Worm (Caenorhabditis elegans) whole organism, young adult: ENCODE results near the gene dhgd-1.

Experiments used
- B0019.2 ChIP-seq: fragments of 200-800 bp; sonication (Bioruptor generic); conservative IDR thresholded peaks from 2 replicates; pipeline ENCODE4 v1.3.6; 2022; ENCODE audit warnings: missing genetic modification reagents, missing genetic modification characterization, missing compliant biosample characterization
- B0261.1 ChIP-seq: sonication (generic microtip); optimal IDR thresholded peaks from 2 replicates; lab custom pipeline; 2016; ENCODE audit warnings: mild to moderate bottlenecking, missing genetic modification characterization, moderate library complexity, missing compliant biosample characterization
- D2030.7 ChIP-seq: fragments of 200-800 bp; sonication (Bioruptor generic); IDR thresholded peaks from 2 replicates; pipeline ENCODE4 v1.3.6; 2022; ENCODE audit warnings: missing genetic modification reagents, missing genetic modification characterization, missing compliant biosample characterization
- F22D6.2 ChIP-seq: sonication (generic microtip); optimal IDR thresholded peaks from 2 replicates; lab custom pipeline; 2016; ENCODE audit warnings: mild to moderate bottlenecking, missing genetic modification characterization, missing compliant biosample characterization
- F57A8.1 ChIP-seq: fragments of 200-800 bp; sonication (Bioruptor generic); optimal IDR thresholded peaks from 2 replicates; lab custom pipeline; 2018; ENCODE audit warnings: mild to moderate bottlenecking, missing genetic modification characterization, moderate library complexity, missing compliant biosample characterization
- K11D2.4 ChIP-seq: fragments of 200-800 bp; sonication (Bioruptor generic); IDR thresholded peaks from 2 replicates; pipeline ENCODE4 v1.3.6; 2022; ENCODE audit warnings: missing genetic modification reagents, missing genetic modification characterization, missing compliant biosample characterization
- K12H6.12 ChIP-seq: fragments of 200-800 bp; sonication (Bioruptor generic); optimal IDR thresholded peaks from 2 replicates; lab custom pipeline; 2018; ENCODE audit warnings: mild to moderate bottlenecking, missing genetic modification characterization, missing compliant biosample characterization
- Y56A3A.18 ChIP-seq: fragments of 200-800 bp; sonication (Bioruptor generic); IDR thresholded peaks from 2 replicates; pipeline ENCODE4 v1.3.6; 2022; ENCODE audit warnings: missing genetic modification reagents, missing genetic modification characterization, missing compliant biosample characterization
- Y67H2A.10 ChIP-seq: fragments of 200-800 bp; sonication (Bioruptor generic); conservative IDR thresholded peaks from 2 replicates; pipeline ENCODE4 v1.3.6; 2022; ENCODE audit warnings: missing genetic modification reagents, missing genetic modification characterization, missing compliant biosample characterization
- akir-1 ChIP-seq: fragments of 200-800 bp; sonication (Bioruptor generic); optimal IDR thresholded peaks from 2 replicates; lab custom pipeline; 2018; ENCODE audit warnings: mild to moderate bottlenecking, missing genetic modification characterization, moderate library complexity, missing compliant biosample characterization
- ama-1 ChIP-seq, 3 experiments: fragments of 150-350 bp in 1 of 3; sonication (generic microtip) in 2 of 3; optimal IDR thresholded peaks; 2 replicates each; lab custom pipeline; 2014 to 2018; ENCODE audit warnings: missing biosample characterization in 2 of 3, missing genetic modification characterization in 2 of 3, missing genetic modification reagents in 2 of 3
- athp-1 ChIP-seq: sonication (generic microtip); optimal IDR thresholded peaks from 2 replicates; lab custom pipeline; 2017; ENCODE audit warnings: mild to moderate bottlenecking, missing genetic modification characterization, missing compliant biosample characterization
- attf-5 ChIP-seq: fragments of 200-800 bp; sonication (Bioruptor generic); optimal IDR thresholded peaks from 2 replicates; lab custom pipeline; 2018; ENCODE audit warnings: mild to moderate bottlenecking, missing genetic modification characterization, missing compliant biosample characterization
- attf-6 ChIP-seq: fragments of 200-800 bp; sonication (Bioruptor generic); IDR thresholded peaks from 2 replicates; pipeline ENCODE4 v1.3.6; 2022; ENCODE audit warnings: missing genetic modification reagents, missing genetic modification characterization, missing compliant biosample characterization
- bed-2 ChIP-seq: fragments of 200-800 bp; sonication (Bioruptor generic); IDR thresholded peaks from 2 replicates; pipeline ENCODE4 v1.3.6; 2022; ENCODE audit warnings: missing genetic modification reagents, missing genetic modification characterization, missing compliant biosample characterization
- ceh-27 ChIP-seq: fragments of 200-800 bp; sonication (Bioruptor generic); optimal IDR thresholded peaks from 2 replicates; lab custom pipeline; 2018; ENCODE audit warnings: mild to moderate bottlenecking, missing genetic modification characterization, moderate library complexity, missing compliant biosample characterization
- ceh-58 ChIP-seq: fragments of 200-800 bp; sonication (Bioruptor generic); IDR thresholded peaks from 2 replicates; pipeline ENCODE4 v1.3.6; 2022; ENCODE audit warnings: missing genetic modification characterization, missing compliant biosample characterization
- ceh-79 ChIP-seq: sonication (generic microtip); optimal IDR thresholded peaks from 2 replicates; lab custom pipeline; 2017; ENCODE audit warnings: mild to moderate bottlenecking, missing genetic modification characterization, missing compliant biosample characterization
- chd-7 ChIP-seq: sonication (generic microtip); optimal IDR thresholded peaks from 2 replicates; lab custom pipeline; 2016; ENCODE audit warnings: mild to moderate bottlenecking, missing genetic modification characterization, moderate library complexity, missing compliant biosample characterization
- die-1 ChIP-seq: sonication (generic microtip); optimal IDR thresholded peaks from 2 replicates; lab custom pipeline; 2016; ENCODE audit warnings: missing genotype, mild to moderate bottlenecking, missing genetic modification characterization, missing compliant biosample characterization
- dox-1 ChIP-seq: fragments of 200-800 bp; sonication (Bioruptor generic); IDR thresholded peaks from 2 replicates; pipeline ENCODE4 v1.3.6; 2022; ENCODE audit warnings: missing genetic modification reagents, missing genetic modification characterization, missing compliant biosample characterization
- dpl-1 ChIP-seq: fragments of 150-350 bp; optimal IDR thresholded peaks from 2 replicates; lab custom pipeline; 2014; ENCODE audit warnings: missing biosample characterization, missing genetic modification reagents, missing genetic modification characterization
- efl-1 ChIP-seq: fragments of 150-350 bp; optimal IDR thresholded peaks from 2 replicates; lab custom pipeline; 2014; ENCODE audit warnings: missing biosample characterization, missing genetic modification reagents, missing genetic modification characterization
- egl-44 ChIP-seq: fragments of 200-800 bp; sonication (Bioruptor generic); IDR thresholded peaks from 2 replicates; pipeline ENCODE4 v1.3.6; 2022; ENCODE audit warnings: missing genetic modification reagents, missing genetic modification characterization, missing compliant biosample characterization
- egrh-3 ChIP-seq: fragments of 200-800 bp; sonication (Bioruptor generic); IDR thresholded peaks from 2 replicates; pipeline ENCODE4 v1.3.6; 2022; ENCODE audit warnings: missing genetic modification reagents, missing genetic modification characterization, missing compliant biosample characterization
- fkh-3 ChIP-seq: sonication (generic microtip); optimal IDR thresholded peaks from 2 replicates; lab custom pipeline; 2016; ENCODE audit warnings: mild to moderate bottlenecking, missing genetic modification characterization, missing compliant biosample characterization
- him-1 ChIP-seq: sonication (generic microtip); optimal IDR thresholded peaks from 2 replicates; lab custom pipeline; 2016; ENCODE audit warnings: missing genotype, missing genetic modification reagents, missing genetic modification characterization, missing compliant biosample characterization
- hlh-26 ChIP-seq: fragments of 200-800 bp; sonication (Bioruptor generic); conservative IDR thresholded peaks from 2 replicates; pipeline ENCODE4 v1.3.6; 2022; ENCODE audit warnings: missing genetic modification reagents, missing genetic modification characterization, missing compliant biosample characterization
- hmg-1.2 ChIP-seq: fragments of 200-800 bp; sonication (Bioruptor generic); IDR thresholded peaks from 2 replicates; pipeline ENCODE4 v1.3.6; 2022; ENCODE audit warnings: missing genetic modification reagents, missing genetic modification characterization, missing compliant biosample characterization
- hmg-20 ChIP-seq: fragments of 200-800 bp; sonication (Bioruptor generic); IDR thresholded peaks from 2 replicates; pipeline ENCODE4 v1.3.6; 2022; ENCODE audit warnings: missing genetic modification reagents, missing genetic modification characterization, missing compliant biosample characterization
- hrde-1 ChIP-seq: sonication (generic microtip); optimal IDR thresholded peaks from 2 replicates; lab custom pipeline; 2016; ENCODE audit warnings: missing genetic modification characterization, mild to moderate bottlenecking, missing compliant biosample characterization, moderate library complexity, missing genotype, missing genetic modification reagents, borderline replicate concordance
- lin-54 ChIP-seq: fragments of 200-800 bp; sonication (Bioruptor generic); optimal IDR thresholded peaks from 2 replicates; lab custom pipeline; 2018; ENCODE audit warnings: mild to moderate bottlenecking, missing genetic modification characterization, missing compliant biosample characterization
- lsl-1 ChIP-seq: fragments of 200-800 bp; sonication (Bioruptor generic); optimal IDR thresholded peaks from 2 replicates; lab custom pipeline; 2018; ENCODE audit warnings: mild to moderate bottlenecking, missing genetic modification characterization, moderate library complexity, missing compliant biosample characterization
- mcd-1 ChIP-seq: fragments of 200-800 bp; sonication (Bioruptor generic); IDR thresholded peaks from 2 replicates; pipeline ENCODE4 v1.3.6; 2022; ENCODE audit warnings: missing genetic modification reagents, missing genetic modification characterization, missing compliant biosample characterization
- mel-28 ChIP-seq: sonication (generic microtip); optimal IDR thresholded peaks from 2 replicates; lab custom pipeline; 2016; ENCODE audit warnings: borderline replicate concordance, mild to moderate bottlenecking, missing genetic modification characterization, missing compliant biosample characterization
- nfya-2 ChIP-seq: fragments of 200-800 bp; sonication (Bioruptor generic); IDR thresholded peaks from 2 replicates; pipeline ENCODE4 v1.3.6; 2022; ENCODE audit warnings: missing genetic modification reagents, missing genetic modification characterization, missing compliant biosample characterization
- nhr-120 ChIP-seq: fragments of 200-800 bp; sonication (Bioruptor generic); IDR thresholded peaks from 2 replicates; pipeline ENCODE4 v1.3.6; 2022; ENCODE audit warnings: missing genetic modification characterization, missing compliant biosample characterization
- nhr-90 ChIP-seq: sonication (generic microtip); optimal IDR thresholded peaks from 2 replicates; lab custom pipeline; 2016; ENCODE audit warnings: missing genotype, mild to moderate bottlenecking, missing genetic modification characterization, missing compliant biosample characterization
- pbrm-1 ChIP-seq: fragments of 200-800 bp; sonication (Bioruptor generic); IDR thresholded peaks from 2 replicates; pipeline ENCODE4 v1.3.6; 2022; ENCODE audit warnings: missing genetic modification reagents, missing genetic modification characterization, missing compliant biosample characterization
- pha-4 ChIP-seq: fragments of 150-350 bp; sonication (generic microtip); optimal IDR thresholded peaks from 2 replicates; lab custom pipeline; 2014; ENCODE audit warnings: missing biosample characterization, missing genetic modification reagents, missing genetic modification characterization
- rpc-1 ChIP-seq, 2 experiments: fragments of 150-350 bp in 1 of 2; sonication (generic microtip) in 1 of 2; optimal IDR thresholded peaks; 2 replicates each; lab custom pipeline; 2014 to 2018; ENCODE audit warnings: missing biosample characterization in 1 of 2, missing genetic modification characterization in 1 of 2, missing genetic modification reagents in 1 of 2, missing genotype in 1 of 2
- sdz-38 ChIP-seq: sonication (generic microtip); optimal IDR thresholded peaks from 2 replicates; lab custom pipeline; 2016; ENCODE audit warnings: missing genotype, missing genetic modification characterization, missing compliant biosample characterization
- snpc-3.4 ChIP-seq: sonication (generic microtip); optimal IDR thresholded peaks from 2 replicates; lab custom pipeline; 2017; ENCODE audit warnings: missing genetic modification characterization, mild to moderate bottlenecking, missing compliant biosample characterization, antibody characterized with exemption, moderate library complexity, missing genotype, missing genetic modification reagents
- sptf-2 ChIP-seq: fragments of 200-800 bp; sonication (Bioruptor generic); optimal IDR thresholded peaks from 2 replicates; lab custom pipeline; 2018; ENCODE audit warnings: mild to moderate bottlenecking, missing genetic modification characterization, missing compliant biosample characterization
- tbp1 ChIP-seq: fragments of 200-800 bp; sonication (Bioruptor generic); optimal IDR thresholded peaks from 2 replicates; lab custom pipeline; 2018; ENCODE audit warnings: mild to moderate bottlenecking, missing genetic modification characterization, missing compliant biosample characterization
- tlf-1 ChIP-seq: fragments of 200-800 bp; sonication (Bioruptor generic); optimal IDR thresholded peaks from 2 replicates; lab custom pipeline; 2018; ENCODE audit warnings: mild to moderate bottlenecking, missing genetic modification characterization, missing compliant biosample characterization
- ztf-18 ChIP-seq: sonication (generic microtip); optimal IDR thresholded peaks from 2 replicates; lab custom pipeline; 2016; ENCODE audit warnings: missing genotype, mild to moderate bottlenecking, missing genetic modification characterization, missing compliant biosample characterization
- ztf-25 ChIP-seq: fragments of 200-800 bp; sonication (Bioruptor generic); IDR thresholded peaks from 2 replicates; pipeline ENCODE4 v1.3.6; 2022; ENCODE audit warnings: missing genetic modification reagents, missing genetic modification characterization, missing compliant biosample characterization
- ztf-28 ChIP-seq: fragments of 200-800 bp; sonication (Bioruptor generic); IDR thresholded peaks from 2 replicates; pipeline ENCODE4 v1.3.6; 2022; ENCODE audit warnings: missing genetic modification reagents, missing genetic modification characterization, missing compliant biosample characterization

The dhgd-1 gene

ce11 chrII:11577861-11578260 lies 26.0 kb upstream of the dhgd-1 start (continued):
- TF ChIP-seq akir-1 (GFP tag; lab: Kevin White, UChicago) (no peak), K11D2.4 (GFP tag; lab: Robert Waterston, UW) (no peak), die-1 (tag; lab: Kevin White, UChicago) (no peak), fkh-3 (tag; lab: Kevin White, UChicago) (no peak), hlh-26 (GFP tag; lab: Robert Waterston, UW) (no peak), rpc-1 (optimal IDR thresholded peaks at IDR 0.05; lab: Kevin White, UChicago) (no peak), rpc-1 (tag; optimal IDR thresholded peaks at IDR 0.05; lab: Kevin White, UChicago) (no peak), sptf-2 (no peak), chd-7 (no peak), B0019.2 (GFP tag; lab: Robert Waterston, UW) (peak; percentile 83), sdz-38 (no peak), Y56A3A.18 (GFP tag; lab: Robert Waterston, UW) (no peak), dox-1 (GFP tag; lab: Robert Waterston, UW) (peak; percentile 81), nhr-90 (tag; lab: Kevin White, UChicago) (no peak), egl-44 (GFP tag; lab: Robert Waterston, UW) (no peak), hmg-20 (GFP tag; lab: Robert Waterston, UW) (no peak), nfya-2 (GFP tag; lab: Robert Waterston, UW) (no peak), hmg-1.2 (GFP tag; lab: Robert Waterston, UW) (peak; percentile 45; the same call in 1 of the 2 replicates), ama-1 (optimal IDR thresholded peaks at IDR 0.05; lab: Kevin White, UChicago) (no peak), ama-1 (GFP tag; optimal IDR thresholded peaks at IDR 0.05; lab: Kevin White, UChicago) (no peak), F57A8.1 (GFP tag; lab: Kevin White, UChicago) (no peak), K12H6.12 (tag; lab: Kevin White, UChicago) (no peak), lin-54 (GFP tag; lab: Kevin White, UChicago) (peak; percentile 80), tlf-1 (peak; percentile 71), athp-1 (tag; lab: Kevin White, UChicago) (peak; percentile 13), ceh-58 (GFP tag; lab: Robert Waterston, UW) (no peak), ztf-25 (no peak), Y67H2A.10 (GFP tag; lab: Robert Waterston, UW) (no peak), hrde-1 (no peak), attf-5 (GFP tag; lab: Kevin White, UChicago) (no peak), pbrm-1 (GFP tag; lab: Robert Waterston, UW) (0 out of 2 replicates have a peak, but pooled peaks have one; percentile 21), snpc-3.4 (tag; lab: Kevin White, UChicago) (peak; percentile 47), bed-2 (no peak), F22D6.2 (no peak), lsl-1 (GFP tag; lab: Kevin White, UChicago) (peak; percentile 99), dpl-1 (GFP tag; lab: Kevin White, UChicago) (peak; percentile 89), mel-28 (no peak), efl-1 (GFP tag; lab: Kevin White, UChicago) (peak; percentile 97), ztf-18 (tag; lab: Kevin White, UChicago) (peak; percentile 33), B0261.1 (tag; lab: Kevin White, UChicago) (no peak), him-1 (peak; percentile 37), attf-6 (GFP tag; lab: Robert Waterston, UW) (0 out of 2 replicates have a peak, but pooled peaks have one; percentile 48), nhr-120 (no peak), ztf-28 (GFP tag; lab: Robert Waterston, UW) (no peak), mcd-1 (GFP tag; lab: Robert Waterston, UW) (peak; percentile 46; the same call in 1 of the 2 replicates), D2030.7 (GFP tag; lab: Robert Waterston, UW) (peak; percentile 94), egrh-3 (GFP tag; lab: Robert Waterston, UW) (no peak), pha-4 (tag; lab: Kevin White, UChicago) (no peak), tbp1 (GFP tag; lab: Kevin White, UChicago) (peak; percentile 60), ceh-27 (GFP tag; lab: Kevin White, UChicago) (no peak), ceh-79 (tag; lab: Kevin White, UChicago) (no peak)
